Worm (Caenorhabditis elegans): ENCODE results near the gene M02F4.2.

M02F4.2 gene

DNA sequence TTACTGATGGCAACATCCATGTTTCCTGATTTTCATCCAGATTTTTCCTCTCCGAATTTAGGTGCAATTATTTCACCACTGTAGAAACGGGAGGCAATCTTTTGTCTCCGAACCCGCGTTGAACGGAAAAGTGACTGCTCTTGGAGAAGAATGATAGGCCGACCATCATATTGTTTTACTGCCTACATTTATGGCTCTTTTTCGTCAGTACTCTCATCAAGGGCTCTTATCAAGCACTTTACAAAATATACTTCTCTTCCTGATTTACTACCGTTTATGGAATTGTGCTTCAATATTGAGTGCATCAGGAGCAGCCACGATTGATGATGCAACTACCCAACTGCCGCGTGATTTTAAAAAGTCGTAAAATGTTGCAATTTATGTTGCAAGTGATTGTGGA, 20.3 kb upstream of the M02F4.2 start:
- TF ChIP-seq ceh-39 (tag; optimal IDR thresholded peaks at IDR 0.05) (no peak), cnd-1 (tag; optimal IDR thresholded peaks at IDR 0.05) (no peak), tbx-8 (GFP tag; optimal IDR thresholded peaks at IDR 0.05) (no peak), elt-1 (tag; optimal IDR thresholded peaks at IDR 0.05; ENCODE audit: borderline replicate concordance, insufficient read depth) (no peak), nhr-76 (tag; optimal IDR thresholded peaks at IDR 0.05) (no peak), drap-1 (GFP tag; optimal IDR thresholded peaks at IDR 0.05) (no peak), pha-4 (tag; optimal IDR thresholded peaks at IDR 0.05) (no peak), nhr-237 (tag; optimal IDR thresholded peaks at IDR 0.05) (no peak), sptf-1 (tag; optimal IDR thresholded peaks at IDR 0.05) (no peak), mls-2 (tag; optimal IDR thresholded peaks at IDR 0.05) (no peak), sem-2 (GFP tag; optimal IDR thresholded peaks at IDR 0.05) (no peak), ham-2 (GFP tag; optimal IDR thresholded peaks at IDR 0.05) (no peak)

DNA sequence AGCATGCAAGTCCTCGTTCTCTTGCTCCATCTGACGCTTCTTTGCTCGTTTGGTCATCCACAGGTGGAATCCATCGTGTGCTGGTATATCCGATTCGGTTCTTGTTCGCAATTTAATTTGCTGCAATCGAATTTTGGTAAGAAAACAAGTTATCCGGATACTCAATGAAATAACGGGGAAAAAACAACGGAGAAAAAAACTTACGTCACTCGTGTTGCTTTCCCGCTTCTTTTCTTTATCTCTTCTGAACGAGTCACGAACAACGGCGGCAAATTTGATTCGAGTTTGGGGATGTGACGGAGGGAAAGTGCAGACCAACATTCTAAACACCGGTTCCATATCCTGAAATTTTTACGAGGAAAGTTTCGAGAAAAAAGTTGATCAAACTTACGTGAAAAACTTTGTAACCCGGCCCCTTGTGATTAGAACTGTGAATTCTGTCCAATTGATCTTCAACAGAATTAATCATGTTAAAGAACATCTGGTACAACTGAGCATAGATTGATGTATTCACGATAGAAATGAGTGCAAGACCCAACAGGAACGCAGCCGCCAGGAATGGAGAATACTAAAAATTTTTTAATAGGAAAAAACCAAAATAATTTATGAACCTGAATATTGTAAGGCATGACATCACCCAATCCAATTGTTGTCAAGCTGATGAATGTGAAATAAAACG, 17.4 kb upstream of the M02F4.2 start:
- TF ChIP-seq sem-2 (GFP tag; optimal IDR thresholded peaks at IDR 0.05) (no peak), lin-13 (tag; optimal IDR thresholded peaks at IDR 0.05) (no peak), ceh-83 (GFP tag; optimal IDR thresholded peaks at IDR 0.05) (no peak), nhr-28 (tag; optimal IDR thresholded peaks at IDR 0.05) (no peak), ces-1 (GFP tag; optimal IDR thresholded peaks at IDR 0.05) (peak; percentile 26), unc-39 (tag; optimal IDR thresholded peaks at IDR 0.05) (no peak), sptf-1 (tag; optimal IDR thresholded peaks at IDR 0.05) (no peak)

DNA sequence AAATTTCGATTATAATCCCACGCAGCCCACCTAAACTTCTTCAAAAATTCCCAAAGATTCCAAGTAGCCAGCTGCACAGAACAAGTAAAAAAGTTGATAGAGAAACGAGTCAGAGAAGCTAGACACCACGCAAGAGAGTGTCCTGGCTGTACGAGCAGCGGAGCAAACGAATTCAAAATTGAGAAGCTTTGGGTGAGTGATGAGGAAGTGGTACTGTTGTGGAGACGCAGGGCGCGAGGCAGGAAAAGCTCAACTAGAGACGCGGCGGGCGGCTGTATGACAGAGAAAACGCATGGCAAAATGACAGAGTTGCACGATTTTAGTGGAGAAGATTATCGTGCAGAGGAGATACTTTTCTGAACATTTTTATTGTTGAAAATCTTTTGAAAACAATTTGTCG, 15.1 kb upstream of the M02F4.2 start:
- TF ChIP-seq lin-13 (tag; optimal IDR thresholded peaks at IDR 0.05) (no peak), ces-1 (GFP tag; optimal IDR thresholded peaks at IDR 0.05) (peak; percentile 85), unc-62 (GFP tag; optimal IDR thresholded peaks at IDR 0.05) (peak; percentile 36), mep-1 (tag; optimal IDR thresholded peaks at IDR 0.05) (no peak)

DNA sequence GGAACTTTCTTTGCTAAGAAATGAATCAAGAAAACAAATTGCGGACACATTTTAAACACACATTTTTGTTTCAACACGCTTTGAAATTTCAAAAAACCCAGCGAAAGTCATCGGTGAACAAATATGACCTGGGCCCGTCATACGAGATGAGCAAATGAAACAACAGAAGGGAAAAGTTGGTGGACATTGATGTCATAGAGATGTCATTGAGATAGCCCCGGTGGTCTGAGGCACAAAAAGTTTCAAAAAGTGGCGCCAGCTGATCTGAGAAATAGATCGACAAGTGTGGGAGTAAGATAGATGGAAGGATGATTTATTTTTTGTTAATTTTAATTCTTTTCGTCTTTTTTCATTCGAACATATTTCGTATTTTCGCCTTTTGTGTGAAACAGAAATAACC, 14.6 kb upstream of the M02F4.2 start:
- TF ChIP-seq ceh-83 (GFP tag; optimal IDR thresholded peaks at IDR 0.05), result no peak
- TF ChIP-seq elt-3 (tag; optimal IDR thresholded peaks at IDR 0.05), result no peak
- TF ChIP-seq flh-1 (GFP tag; optimal IDR thresholded peaks at IDR 0.05), result no peak
- no peak for TF ChIP-seq nhr-28 (tag; optimal IDR thresholded peaks at IDR 0.05)
- no peak for TF ChIP-seq ceh-43 (GFP tag; optimal IDR thresholded peaks at IDR 0.05)

ce11 chrX:3047224-3047623, 13.1 kb upstream of the M02F4.2 start:
- TF ChIP-seq mls-2 (tag; optimal IDR thresholded peaks at IDR 0.05) (no peak), sem-2 (GFP tag; optimal IDR thresholded peaks at IDR 0.05) (no peak), flh-1 (GFP tag; optimal IDR thresholded peaks at IDR 0.05) (no peak), nhr-12 (tag; optimal IDR thresholded peaks at IDR 0.05) (no peak), unc-39 (tag; optimal IDR thresholded peaks at IDR 0.05) (no peak), ces-1 (GFP tag; optimal IDR thresholded peaks at IDR 0.05) (no peak), nhr-76 (tag; optimal IDR thresholded peaks at IDR 0.05) (no peak), lsy-2 (tag; optimal IDR thresholded peaks at IDR 0.05) (no peak), cnd-1 (tag; optimal IDR thresholded peaks at IDR 0.05) (no peak), nhr-2 (tag; optimal IDR thresholded peaks at IDR 0.05) (no peak), elt-1 (tag; optimal IDR thresholded peaks at IDR 0.05; ENCODE audit: borderline replicate concordance, insufficient read depth) (no peak)

ce11 chrX:3045466-3045865, 11.4 kb upstream of the M02F4.2 start, which contains the start of gene cnnm-3:
cnnm-3 (minus strand) TSS chrX:3045847.
- TF ChIP-seq unc-62 (GFP tag; optimal IDR thresholded peaks at IDR 0.05) (no peak), blmp-1 (tag; optimal IDR thresholded peaks at IDR 0.05) (no peak), pha-4 (tag; optimal IDR thresholded peaks at IDR 0.05) (no peak), ceh-83 (GFP tag; optimal IDR thresholded peaks at IDR 0.05) (no peak), hlh-1 (tag; optimal IDR thresholded peaks at IDR 0.05) (no peak), mep-1 (tag; optimal IDR thresholded peaks at IDR 0.05) (no peak), nhr-237 (tag; optimal IDR thresholded peaks at IDR 0.05) (no peak)

ce11 chrX:3040609-3041008, 6.5 kb upstream of the M02F4.2 start:
- peak; percentile 43 for TF ChIP-seq sptf-1 (tag; optimal IDR thresholded peaks at IDR 0.05)
- no peak for TF ChIP-seq lin-13 (tag; optimal IDR thresholded peaks at IDR 0.05)
- TF ChIP-seq unc-120 (tag; optimal IDR thresholded peaks at IDR 0.05; ENCODE audit: poor library complexity, severe bottlenecking), result peak; percentile 3

All from whole organism, mixed stage, embryonic.